Worm (Caenorhabditis elegans) whole organism, L3 larva: ENCODE data around the gene Y45F3A.4.

Experiments used
- nfya-1 ChIP-seq: sonication (generic microtip); optimal IDR thresholded peaks from 2 replicates; lab custom pipeline; 2017; ENCODE audit warnings: missing genetic modification characterization, mild to moderate bottlenecking, missing compliant biosample characterization, antibody characterized with exemption, moderate library complexity; ENCODE audit not compliant: insufficient read depth
- snpc-4 ChIP-seq: fragments of 150-350 bp; optimal IDR thresholded peaks from 2 replicates; lab custom pipeline; 2014; ENCODE audit warnings: missing biosample characterization, missing genetic modification characterization
- zag-1 ChIP-seq: fragments of 150-350 bp; optimal IDR thresholded peaks from 2 replicates; lab custom pipeline; 2014; ENCODE audit warnings: missing biosample characterization, missing genetic modification characterization

DNA sequence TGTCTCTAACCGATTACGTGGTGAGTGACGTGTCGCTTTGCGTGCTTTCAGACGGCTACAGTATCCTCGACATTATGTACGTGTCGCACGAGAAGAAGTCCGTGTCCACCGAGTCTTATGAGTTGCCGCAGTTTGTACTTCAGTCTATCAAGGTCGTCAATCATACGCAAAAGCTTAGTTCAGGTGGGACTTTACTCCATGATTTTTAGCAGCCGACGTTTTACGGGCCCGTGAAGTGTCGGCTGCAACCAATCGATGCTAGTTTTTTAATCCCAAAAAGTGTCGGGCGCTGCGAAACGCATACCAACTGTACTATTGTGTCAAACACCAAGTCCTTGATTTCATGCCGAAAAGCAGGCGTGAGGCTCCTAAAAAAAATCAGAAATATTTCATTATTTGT is 50.4 kb downstream of the Y45F3A.4 start:
- TF ChIP-seq snpc-4 (tag; lab: Kevin White, UChicago) (peak; percentile 60), nfya-1 (tag; lab: Kevin White, UChicago) (no peak), zag-1 (no peak)
